Worm (Caenorhabditis elegans): ENCODE measurements around the gene F49C5.3.

ce11 chrII:12580952-12581351 lies 44.6 kb downstream of the F49C5.3 start, which contains the start of gene clec-4:
- TF ChIP-seq elt-3 (tag; optimal IDR thresholded peaks at IDR 0.05): no peak
- TF ChIP-seq lin-13 (tag; optimal IDR thresholded peaks at IDR 0.05): no peak
- TF ChIP-seq snpc-4 (tag; optimal IDR thresholded peaks at IDR 0.05): no peak
- TF ChIP-seq nhr-237 (tag; optimal IDR thresholded peaks at IDR 0.05): no peak
- no peak for TF ChIP-seq ceh-43 (GFP tag; optimal IDR thresholded peaks at IDR 0.05)
- TF ChIP-seq nhr-28 (tag; optimal IDR thresholded peaks at IDR 0.05): no peak
- no peak for TF ChIP-seq unc-62 (GFP tag; optimal IDR thresholded peaks at IDR 0.05)
- no peak for TF ChIP-seq tbx-8 (GFP tag; optimal IDR thresholded peaks at IDR 0.05)
- no peak for TF ChIP-seq mep-1 (tag; optimal IDR thresholded peaks at IDR 0.05)
- TF ChIP-seq mls-2 (tag; optimal IDR thresholded peaks at IDR 0.05): no peak
- no peak for TF ChIP-seq nhr-12 (tag; optimal IDR thresholded peaks at IDR 0.05)
- TF ChIP-seq pha-4 (tag; optimal IDR thresholded peaks at IDR 0.05): no peak
